Worm (Caenorhabditis elegans): ENCODE results near the gene his-1.

DNA sequence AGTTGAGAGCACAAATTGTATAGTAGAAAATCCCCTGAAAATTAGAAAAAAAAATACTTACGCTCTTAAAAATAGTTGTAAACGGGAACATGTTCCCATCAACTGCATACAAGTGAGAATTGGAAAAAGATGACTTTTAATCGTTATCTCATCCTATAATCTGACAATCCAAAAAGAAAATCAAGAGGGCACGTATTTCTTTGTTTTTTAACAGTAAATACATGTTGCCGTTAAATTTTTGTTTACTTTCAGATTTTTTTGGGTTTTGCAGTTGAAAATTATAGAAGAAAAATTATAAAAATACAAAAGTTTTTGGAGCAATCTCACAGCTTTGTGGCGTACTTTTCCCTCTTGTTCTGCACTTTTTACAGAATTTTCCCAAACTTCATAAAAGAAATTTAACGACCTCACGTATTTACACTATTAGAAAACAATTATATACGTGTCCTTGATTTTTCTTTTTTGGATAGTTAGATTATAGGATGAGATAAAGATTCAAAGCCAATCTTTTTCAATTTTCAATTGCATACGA, 45.6 kb upstream of the his-1 start, which contains the start of the genes C06C6.9 and C06C6.8:
- no peak for TF ChIP-seq spr-1 (tag; optimal IDR thresholded peaks at IDR 0.05)
- no peak for TF ChIP-seq nhr-77 (tag; optimal IDR thresholded peaks at IDR 0.05)
- no peak for TF ChIP-seq skn-1 (tag; optimal IDR thresholded peaks at IDR 0.05)
- TF ChIP-seq nhr-11 (tag; optimal IDR thresholded peaks at IDR 0.05), result no peak
- TF ChIP-seq snpc-4 (tag; optimal IDR thresholded peaks at IDR 0.05), result no peak
- TF ChIP-seq unc-62 (GFP tag; optimal IDR thresholded peaks at IDR 0.05 in 1 of 2), result no peak
- no peak for TF ChIP-seq unc-62 (tag; optimal IDR thresholded peaks at IDR 0.05)
- no peak for TF ChIP-seq egl-27 (tag; optimal IDR thresholded peaks at IDR 0.05)
- no peak for TF ChIP-seq mxl-3 (GFP tag; optimal IDR thresholded peaks at IDR 0.05)

Measured in whole organism, L4 larva.